Worm (Caenorhabditis elegans) whole organism, late embryonic: ENCODE data around the gene Y48B6A.10.

ENCODE experiments used
- C08G9.2 ChIP-seq: sonication (generic microtip); optimal IDR thresholded peaks from 2 replicates; lab custom pipeline; 2016; ENCODE audit warnings: mild to moderate bottlenecking, missing genetic modification characterization, moderate library complexity, missing compliant biosample characterization
- F13H6.1 ChIP-seq: sonication (generic microtip); optimal IDR thresholded peaks from 2 replicates; lab custom pipeline; 2016; ENCODE audit warnings: missing genetic modification characterization, missing compliant biosample characterization
- ama-1 ChIP-seq: fragments of 150-350 bp; optimal IDR thresholded peaks from 2 replicates; lab custom pipeline; 2014
- ceh-45 ChIP-seq: fragments of 200-800 bp; sonication (Bioruptor generic); IDR thresholded peaks from 2 replicates; pipeline ENCODE4 v1.3.6; 2022; ENCODE audit warnings: missing genetic modification reagents, missing genetic modification characterization, missing compliant biosample characterization
- che-1 ChIP-seq: sonication (generic microtip); optimal IDR thresholded peaks from 2 replicates; lab custom pipeline; 2016; ENCODE audit warnings: mild to moderate bottlenecking, missing genetic modification characterization, missing compliant biosample characterization
- fkh-10 ChIP-seq: fragments of 150-350 bp; optimal IDR thresholded peaks from 2 replicates; lab custom pipeline; 2014; ENCODE audit warnings: missing biosample characterization, missing genetic modification reagents, missing genetic modification characterization
- fkh-6 ChIP-seq: sonication (generic microtip); optimal IDR thresholded peaks from 2 replicates; lab custom pipeline; 2016; ENCODE audit warnings: missing genetic modification characterization, missing compliant biosample characterization
- odd-2 ChIP-seq: sonication (generic microtip); optimal IDR thresholded peaks from 2 replicates; lab custom pipeline; 2017; ENCODE audit warnings: antibody characterized with exemption, mild to moderate bottlenecking, missing genetic modification characterization, missing compliant biosample characterization
- pha-4 ChIP-seq: fragments of 150-350 bp; optimal IDR thresholded peaks from 2 replicates; lab custom pipeline; 2018; ENCODE audit warnings: missing biosample characterization, missing genetic modification reagents, missing genetic modification characterization
- ref-2 ChIP-seq: sonication (generic microtip); optimal IDR thresholded peaks from 2 replicates; lab custom pipeline; 2016; ENCODE audit warnings: missing genetic modification characterization, missing compliant biosample characterization
- tbx-2 ChIP-seq: sonication (generic microtip); optimal IDR thresholded peaks from 2 replicates; lab custom pipeline; 2016; ENCODE audit warnings: missing genetic modification characterization, missing compliant biosample characterization
- ttx-3 ChIP-seq: sonication (generic microtip); optimal IDR thresholded peaks from 2 replicates; lab custom pipeline; 2016; ENCODE audit warnings: missing genetic modification reagents, missing genetic modification characterization, missing compliant biosample characterization

DNA sequence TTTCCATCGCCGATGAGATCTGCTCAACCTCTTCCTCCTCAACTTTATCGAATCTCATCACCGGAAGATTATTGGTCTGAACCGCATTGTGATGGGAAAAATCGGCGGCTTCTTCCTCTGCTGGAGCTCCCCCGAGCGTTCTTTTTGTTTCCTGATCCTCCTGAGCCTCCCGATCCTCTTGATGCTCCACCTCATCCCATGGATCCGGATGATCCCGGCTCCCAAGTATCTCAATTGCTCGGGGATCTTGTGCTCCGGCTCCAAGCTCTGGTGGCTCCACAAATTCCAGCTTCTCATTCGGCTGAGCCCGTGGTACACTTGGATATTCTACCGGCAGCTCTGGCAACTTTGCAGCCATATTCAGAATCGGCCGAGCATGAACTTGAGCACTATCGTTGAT, 43.7 kb downstream of the Y48B6A.10 start:
- no peak for TF ChIP-seq ama-1 (lab: Kevin White, UChicago)
- TF ChIP-seq F13H6.1 = no peak
- TF ChIP-seq che-1 = no peak
- no peak for TF ChIP-seq ref-2 (tag; lab: Kevin White, UChicago)
- no peak for TF ChIP-seq fkh-10
- TF ChIP-seq C08G9.2 (tag; lab: Kevin White, UChicago) = no peak
- no peak for TF ChIP-seq fkh-6 (tag; lab: Kevin White, UChicago)
- TF ChIP-seq ttx-3 = no peak
- no peak for TF ChIP-seq tbx-2 (tag; lab: Kevin White, UChicago)
- TF ChIP-seq ceh-45 (GFP tag; lab: Robert Waterston, UW) = no peak
- TF ChIP-seq pha-4 (tag; lab: Kevin White, UChicago) = no peak
- no peak for TF ChIP-seq odd-2 (tag; lab: Kevin White, UChicago)
